Fruit fly (Drosophila melanogaster): Measurements from ENCODE around the gene CG6012.

- TF ChIP-seq Mnt (GFP tag; optimal IDR thresholded peaks at IDR 0.05) (no peak), CG33017 (tag; optimal IDR thresholded peaks at IDR 0.05) (no peak), cic (GFP tag; optimal IDR thresholded peaks at IDR 0.05) (no peak), CG7101 (tag; optimal IDR thresholded peaks at IDR 0.05) (no peak), CG12768 (GFP tag; optimal IDR thresholded peaks at IDR 0.05) (no peak), toe (GFP tag; optimal IDR thresholded peaks at IDR 0.05) (no peak), CG5204 (GFP tag; optimal IDR thresholded peaks at IDR 0.05) (no peak), ovo (GFP tag; optimal IDR thresholded peaks at IDR 0.05) (no peak), tj (GFP tag; optimal IDR thresholded peaks at IDR 0.05) (no peak), CG14711 (tag; optimal IDR thresholded peaks at IDR 0.05) (no peak), kay (GFP tag; ENCODE audit: borderline replicate concordance) (peak; percentile 87)
Observed at dm6 chr2L:16847948-16848347, 13.3 kb downstream of the CG6012 start.

Measured in whole organism, adult.